Worm (Caenorhabditis elegans) whole organism, young adult: ENCODE results near the gene B0244.15.

Source experiments
- B0019.2 ChIP-seq: fragments of 200-800 bp; sonication (Bioruptor generic); conservative IDR thresholded peaks from 2 replicates; pipeline ENCODE4 v1.3.6; 2022; ENCODE audit warnings: missing genetic modification reagents, missing genetic modification characterization, missing compliant biosample characterization
- B0035.1 ChIP-seq: sonication (generic microtip); optimal IDR thresholded peaks from 2 replicates; lab custom pipeline; 2016; ENCODE audit warnings: missing genetic modification characterization, mild to moderate bottlenecking, missing compliant biosample characterization, missing genotype, missing genetic modification reagents
- B0261.1 ChIP-seq: sonication (generic microtip); optimal IDR thresholded peaks from 2 replicates; lab custom pipeline; 2016; ENCODE audit warnings: mild to moderate bottlenecking, missing genetic modification characterization, moderate library complexity, missing compliant biosample characterization
- D2030.7 ChIP-seq: fragments of 200-800 bp; sonication (Bioruptor generic); IDR thresholded peaks from 2 replicates; pipeline ENCODE4 v1.3.6; 2022; ENCODE audit warnings: missing genetic modification reagents, missing genetic modification characterization, missing compliant biosample characterization
- F33H1.4 ChIP-seq: fragments of 200-800 bp; sonication (Bioruptor generic); IDR thresholded peaks from 2 replicates; pipeline ENCODE4 v1.3.6; 2022; ENCODE audit warnings: missing genetic modification reagents, missing genetic modification characterization, missing compliant biosample characterization
- F37B4.10 ChIP-seq: fragments of 200-800 bp; sonication (Bioruptor generic); IDR thresholded peaks from 2 replicates; pipeline ENCODE4 v1.3.6; 2022; ENCODE audit warnings: missing genetic modification characterization, missing compliant biosample characterization
- F39B2.1 ChIP-seq: fragments of 200-800 bp; sonication (Bioruptor generic); IDR thresholded peaks from 2 replicates; pipeline ENCODE4 v1.3.6; 2022; ENCODE audit warnings: missing genetic modification reagents, missing genetic modification characterization, missing compliant biosample characterization
- F49E8.2 ChIP-seq: sonication (generic microtip); optimal IDR thresholded peaks from 3 replicates; lab custom pipeline; 2017; ENCODE audit warnings: missing genetic modification characterization, mild to moderate bottlenecking, missing compliant biosample characterization, antibody characterized with exemption, moderate library complexity; ENCODE audit not compliant: insufficient read depth
- F55B11.4 ChIP-seq: sonication (generic microtip); optimal IDR thresholded peaks from 2 replicates; lab custom pipeline; 2016; ENCODE audit warnings: missing compliant biosample characterization, missing genetic modification characterization, borderline replicate concordance; ENCODE audit not compliant: insufficient read depth
- F57C9.4 ChIP-seq: sonication (generic microtip); optimal IDR thresholded peaks from 2 replicates; lab custom pipeline; 2017; ENCODE audit warnings: mild to moderate bottlenecking, missing genetic modification characterization, missing compliant biosample characterization
- Y79H2A.3 ChIP-seq: fragments of 200-800 bp; sonication (Bioruptor generic); conservative IDR thresholded peaks from 2 replicates; pipeline ENCODE4 v1.3.6; 2022; ENCODE audit warnings: missing genetic modification reagents, missing genetic modification characterization, missing compliant biosample characterization
- akir-1 ChIP-seq: fragments of 200-800 bp; sonication (Bioruptor generic); optimal IDR thresholded peaks from 2 replicates; lab custom pipeline; 2018; ENCODE audit warnings: mild to moderate bottlenecking, missing genetic modification characterization, moderate library complexity, missing compliant biosample characterization
- aptf-2 ChIP-seq: fragments of 200-800 bp; sonication (Bioruptor generic); conservative IDR thresholded peaks from 2 replicates; pipeline ENCODE4 v1.3.6; 2022; ENCODE audit warnings: missing genetic modification reagents, missing genetic modification characterization, missing compliant biosample characterization
- attf-3 ChIP-seq: fragments of 200-800 bp; sonication (Bioruptor generic); conservative IDR thresholded peaks from 2 replicates; pipeline ENCODE4 v1.3.6; 2022; ENCODE audit warnings: missing genetic modification reagents, missing genetic modification characterization, missing compliant biosample characterization
- bed-1 ChIP-seq: fragments of 200-800 bp; sonication (Bioruptor generic); IDR thresholded peaks from 2 replicates; pipeline ENCODE4 v1.3.6; 2022; ENCODE audit warnings: missing genetic modification reagents, missing genetic modification characterization, missing compliant biosample characterization
- cebp-1 ChIP-seq, 2 experiments: fragments of 200-800 bp in 1 of 2; sonication (Bioruptor generic) in 1 of 2; sonication (generic microtip) in 1 of 2; IDR thresholded peaks in 1 of 2; optimal IDR thresholded peaks in 1 of 2; 2 replicates each; pipeline versions ENCODE4 v1.3.6 to Lab custom; 2017 to 2022; ENCODE audit warnings: missing compliant biosample characterization in 2 of 2, missing genetic modification characterization in 2 of 2, mild to moderate bottlenecking in 1 of 2, missing genetic modification reagents in 1 of 2, moderate library complexity in 1 of 2
- cebp-2 ChIP-seq: fragments of 200-800 bp; sonication (Bioruptor generic); IDR thresholded peaks from 2 replicates; pipeline ENCODE4 v1.3.6; 2022; ENCODE audit warnings: missing genetic modification characterization, missing compliant biosample characterization
- ceh-79 ChIP-seq: sonication (generic microtip); optimal IDR thresholded peaks from 2 replicates; lab custom pipeline; 2017; ENCODE audit warnings: mild to moderate bottlenecking, missing genetic modification characterization, missing compliant biosample characterization
- ceh-91 ChIP-seq: fragments of 200-800 bp; sonication (Bioruptor generic); IDR thresholded peaks from 2 replicates; pipeline ENCODE4 v1.3.6; 2022; ENCODE audit warnings: missing genetic modification reagents, missing genetic modification characterization, missing compliant biosample characterization
- dox-1 ChIP-seq: fragments of 200-800 bp; sonication (Bioruptor generic); IDR thresholded peaks from 2 replicates; pipeline ENCODE4 v1.3.6; 2022; ENCODE audit warnings: missing genetic modification reagents, missing genetic modification characterization, missing compliant biosample characterization
- dpl-1 ChIP-seq: fragments of 150-350 bp; optimal IDR thresholded peaks from 2 replicates; lab custom pipeline; 2014; ENCODE audit warnings: missing biosample characterization, missing genetic modification reagents, missing genetic modification characterization
- egl-44 ChIP-seq: fragments of 200-800 bp; sonication (Bioruptor generic); IDR thresholded peaks from 2 replicates; pipeline ENCODE4 v1.3.6; 2022; ENCODE audit warnings: missing genetic modification reagents, missing genetic modification characterization, missing compliant biosample characterization
- him-1 ChIP-seq: sonication (generic microtip); optimal IDR thresholded peaks from 2 replicates; lab custom pipeline; 2016; ENCODE audit warnings: missing genotype, missing genetic modification reagents, missing genetic modification characterization, missing compliant biosample characterization
- hmg-1.2 ChIP-seq: fragments of 200-800 bp; sonication (Bioruptor generic); IDR thresholded peaks from 2 replicates; pipeline ENCODE4 v1.3.6; 2022; ENCODE audit warnings: missing genetic modification reagents, missing genetic modification characterization, missing compliant biosample characterization
- hsf-1 ChIP-seq: fragments of 200-800 bp; sonication (Bioruptor generic); IDR thresholded peaks from 2 replicates; pipeline ENCODE4 v1.3.6; 2022; ENCODE audit warnings: missing genetic modification reagents, missing genetic modification characterization, missing compliant biosample characterization
- lin-26 ChIP-seq: fragments of 200-800 bp; sonication (Bioruptor generic); IDR thresholded peaks from 2 replicates; pipeline ENCODE4 v1.3.6; 2022; ENCODE audit warnings: missing genetic modification reagents, missing genetic modification characterization, missing compliant biosample characterization
- lin-54 ChIP-seq: fragments of 200-800 bp; sonication (Bioruptor generic); optimal IDR thresholded peaks from 2 replicates; lab custom pipeline; 2018; ENCODE audit warnings: mild to moderate bottlenecking, missing genetic modification characterization, missing compliant biosample characterization
- lsl-1 ChIP-seq: fragments of 200-800 bp; sonication (Bioruptor generic); optimal IDR thresholded peaks from 2 replicates; lab custom pipeline; 2018; ENCODE audit warnings: mild to moderate bottlenecking, missing genetic modification characterization, moderate library complexity, missing compliant biosample characterization
- madf-3 ChIP-seq: fragments of 200-800 bp; sonication (Bioruptor generic); IDR thresholded peaks from 2 replicates; pipeline ENCODE4 v1.3.6; 2022; ENCODE audit warnings: missing genetic modification reagents, missing genetic modification characterization, missing compliant biosample characterization
- madf-6 ChIP-seq: fragments of 200-800 bp; sonication (Bioruptor generic); IDR thresholded peaks from 2 replicates; pipeline ENCODE4 v1.3.6; 2022; ENCODE audit warnings: missing genetic modification reagents, missing genetic modification characterization, missing compliant biosample characterization
- nfya-2 ChIP-seq: fragments of 200-800 bp; sonication (Bioruptor generic); IDR thresholded peaks from 2 replicates; pipeline ENCODE4 v1.3.6; 2022; ENCODE audit warnings: missing genetic modification reagents, missing genetic modification characterization, missing compliant biosample characterization
- nhr-80 ChIP-seq: sonication (generic microtip); optimal IDR thresholded peaks from 2 replicates; lab custom pipeline; 2016; ENCODE audit warnings: missing genetic modification characterization, missing compliant biosample characterization
- nhr-90 ChIP-seq: sonication (generic microtip); optimal IDR thresholded peaks from 2 replicates; lab custom pipeline; 2016; ENCODE audit warnings: missing genotype, mild to moderate bottlenecking, missing genetic modification characterization, missing compliant biosample characterization
- pha-4 ChIP-seq: fragments of 150-350 bp; sonication (generic microtip); optimal IDR thresholded peaks from 2 replicates; lab custom pipeline; 2014; ENCODE audit warnings: missing biosample characterization, missing genetic modification reagents, missing genetic modification characterization
- rpc-1 ChIP-seq, 2 experiments: fragments of 150-350 bp in 1 of 2; sonication (generic microtip) in 1 of 2; optimal IDR thresholded peaks; 2 replicates each; lab custom pipeline; 2014 to 2018; ENCODE audit warnings: missing biosample characterization in 1 of 2, missing genetic modification characterization in 1 of 2, missing genetic modification reagents in 1 of 2, missing genotype in 1 of 2
- snpc-1.3 ChIP-seq: sonication (generic microtip); optimal IDR thresholded peaks from 2 replicates; lab custom pipeline; 2017; ENCODE audit warnings: missing genetic modification characterization, mild to moderate bottlenecking, missing compliant biosample characterization, antibody characterized with exemption, moderate library complexity, missing genotype, missing genetic modification reagents; ENCODE audit not compliant: insufficient read depth
- tbp1 ChIP-seq: fragments of 200-800 bp; sonication (Bioruptor generic); optimal IDR thresholded peaks from 2 replicates; lab custom pipeline; 2018; ENCODE audit warnings: mild to moderate bottlenecking, missing genetic modification characterization, missing compliant biosample characterization
- unc-62 ChIP-seq: fragments of 150-350 bp; optimal IDR thresholded peaks from 2 replicates; lab custom pipeline; 2014; ENCODE audit warnings: missing biosample characterization, missing genetic modification reagents, missing genetic modification characterization
- zfh-2 ChIP-seq: fragments of 200-800 bp; sonication (Bioruptor generic); conservative IDR thresholded peaks from 2 replicates; pipeline ENCODE4 v1.3.6; 2022; ENCODE audit warnings: missing genetic modification reagents, missing genetic modification characterization, missing compliant biosample characterization
- ztf-18 ChIP-seq: sonication (generic microtip); optimal IDR thresholded peaks from 2 replicates; lab custom pipeline; 2016; ENCODE audit warnings: missing genotype, mild to moderate bottlenecking, missing genetic modification characterization, missing compliant biosample characterization
- ztf-25 ChIP-seq: fragments of 200-800 bp; sonication (Bioruptor generic); IDR thresholded peaks from 2 replicates; pipeline ENCODE4 v1.3.6; 2022; ENCODE audit warnings: missing genetic modification reagents, missing genetic modification characterization, missing compliant biosample characterization

The B0244.15 gene

DNA sequence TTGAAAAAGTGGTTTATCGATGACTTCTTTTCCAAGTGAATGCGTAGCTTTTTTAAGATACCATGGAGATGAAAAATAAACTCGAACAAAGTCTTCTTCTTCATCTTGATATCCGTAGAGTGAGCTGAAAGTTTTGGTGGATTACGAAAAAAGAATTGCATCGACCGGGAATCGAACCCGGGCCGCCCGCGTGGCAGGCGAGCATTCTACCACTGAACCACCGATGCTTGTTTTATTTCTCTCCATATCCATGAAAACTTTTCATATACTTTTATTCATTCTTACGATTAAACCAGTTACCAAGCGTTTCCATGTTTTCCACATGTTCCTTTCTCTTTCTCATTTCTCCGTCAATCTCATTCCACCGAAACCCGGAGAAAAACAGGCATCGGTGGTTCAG, 38.9 kb downstream of the B0244.15 start:
- TF ChIP-seq F49E8.2 (tag; lab: Kevin White, UChicago) = peak; percentile 38
- peak; percentile 18 for TF ChIP-seq lsl-1
- TF ChIP-seq hsf-1 (GFP tag; lab: Robert Waterston, UW) = peak; percentile 32; the same call in 1 of the 2 replicates
- TF ChIP-seq attf-3 = 0 out of 2 replicates have a peak, but pooled peaks have one; percentile 60
- TF ChIP-seq him-1 (tag; lab: Kevin White, UChicago) = peak; percentile 13
- TF ChIP-seq B0261.1 (tag; lab: Kevin White, UChicago) = peak; percentile 62
- 0 out of 2 replicates have a peak, but pooled peaks have one; percentile 22 for TF ChIP-seq F33H1.4
- TF ChIP-seq F55B11.4 (tag; lab: Kevin White, UChicago) = no peak
- peak; percentile 28; the same call in 1 of the 2 replicates for TF ChIP-seq hmg-1.2 (GFP tag; lab: Robert Waterston, UW)
- peak; percentile 38; the same call in 1 of the 2 replicates for TF ChIP-seq D2030.7 (GFP tag; lab: Robert Waterston, UW)
- 0 out of 2 replicates have a peak, but pooled peaks have one; percentile 14 for TF ChIP-seq zfh-2 (GFP tag; lab: Robert Waterston, UW)
- TF ChIP-seq ceh-79 = no peak
- peak; percentile 28 for TF ChIP-seq ztf-18 (tag; lab: Kevin White, UChicago)
- TF ChIP-seq tbp1 (GFP tag; lab: Kevin White, UChicago) = peak; percentile 85
- no peak for TF ChIP-seq akir-1 (GFP tag; lab: Kevin White, UChicago)
- TF ChIP-seq rpc-1 (optimal IDR thresholded peaks at IDR 0.05; lab: Kevin White, UChicago) = peak; percentile 60
- TF ChIP-seq rpc-1 (tag; optimal IDR thresholded peaks at IDR 0.05; lab: Kevin White, UChicago) = peak; percentile 81
- 0 out of 2 replicates have a peak, but pooled peaks have one; percentile 62 for TF ChIP-seq ztf-25
- peak; percentile 18 for TF ChIP-seq nhr-90 (tag; lab: Kevin White, UChicago)
- TF ChIP-seq dpl-1 = no peak
- peak; percentile 26; the same call in 1 of the 2 replicates for TF ChIP-seq ceh-91 (GFP tag; lab: Robert Waterston, UW)
- peak; percentile 61; the same call in 1 of the 2 replicates for TF ChIP-seq lin-26 (GFP tag; lab: Robert Waterston, UW)
- TF ChIP-seq nhr-80 (tag; lab: Kevin White, UChicago) = no peak
- peak; percentile 46; the same call in 1 of the 2 replicates for TF ChIP-seq madf-6 (GFP tag; lab: Robert Waterston, UW)
- peak; percentile 3 for TF ChIP-seq lin-54 (GFP tag; lab: Kevin White, UChicago)

DNA sequence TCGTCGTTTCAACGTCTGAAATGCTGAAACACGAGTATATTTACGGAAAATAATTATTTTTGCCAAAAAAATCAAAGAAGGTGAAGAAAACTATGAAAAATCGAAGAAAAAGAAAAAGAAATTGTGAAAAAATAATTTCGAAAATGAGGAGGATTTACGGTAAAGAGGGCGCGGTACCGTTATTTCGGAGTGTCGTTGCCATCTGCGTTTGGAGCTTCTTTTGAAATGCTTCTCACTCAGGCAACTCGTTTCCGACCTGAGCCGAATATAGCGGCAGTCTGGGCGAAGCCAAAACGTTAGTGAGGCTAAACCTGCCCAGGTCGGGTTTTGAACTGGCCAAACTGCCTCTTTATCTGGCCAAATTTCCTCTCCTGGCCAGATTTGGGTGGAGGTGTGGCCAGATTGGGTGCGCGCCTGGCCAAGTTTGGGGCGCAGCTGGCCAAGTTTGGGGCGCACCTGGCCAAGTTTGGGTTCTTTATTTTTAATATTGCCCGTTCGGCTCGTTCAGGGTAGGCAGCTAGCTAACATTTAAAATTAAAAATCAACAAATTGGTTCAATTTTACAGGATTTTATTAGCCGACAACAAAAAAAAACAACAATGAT, 40.7 kb downstream of the B0244.15 start:
- TF ChIP-seq madf-3 (GFP tag; lab: Robert Waterston, UW) = 0 out of 2 replicates have a peak, but pooled peaks have one; percentile 27
- TF ChIP-seq attf-3 = peak; percentile 81
- TF ChIP-seq Y79H2A.3 = 0 out of 2 replicates have a peak, but pooled peaks have one; percentile 14
- TF ChIP-seq dox-1 (GFP tag; lab: Robert Waterston, UW) = peak; percentile 32; the same call in 1 of the 2 replicates
- TF ChIP-seq bed-1 (GFP tag; lab: Robert Waterston, UW) = 0 out of 2 replicates have a peak, but pooled peaks have one; percentile 52
- TF ChIP-seq zfh-2 (GFP tag; lab: Robert Waterston, UW) = peak; percentile 53; the same call in 1 of the 2 replicates
- TF ChIP-seq, all 124 proteins: peak for 6; not testable (repeated sequence) for 118

DNA sequence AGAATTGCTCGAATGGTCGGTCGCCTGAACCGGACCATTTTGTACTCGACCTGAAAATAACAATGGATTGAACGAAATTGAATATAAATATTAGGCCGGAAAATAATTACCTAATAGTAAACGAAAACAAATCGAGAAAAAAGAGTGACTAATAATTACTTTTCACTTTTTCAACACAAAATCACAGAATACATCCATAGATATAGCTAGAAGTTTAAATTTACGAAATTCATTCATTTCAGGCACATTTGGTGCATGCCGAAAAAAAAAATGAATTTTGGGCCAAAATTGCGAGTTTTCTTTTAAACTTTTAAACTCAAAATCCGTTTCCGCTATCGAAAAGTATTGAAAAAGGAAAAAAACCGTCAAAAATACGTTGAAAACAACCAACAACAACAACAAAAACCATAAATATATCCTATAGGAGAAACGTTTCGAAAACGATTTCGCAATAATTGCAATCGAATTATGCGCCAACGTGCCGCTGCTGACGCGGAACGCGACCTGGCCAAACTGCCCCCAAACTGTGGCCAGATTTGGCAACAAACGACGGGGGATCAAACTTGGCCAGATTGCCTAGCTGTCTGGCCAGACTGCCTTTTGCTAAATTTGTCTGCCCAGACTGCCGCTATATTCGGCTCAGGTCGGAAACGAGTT, 42.2 kb downstream of the B0244.15 start, which contains the start of gene Y37B11A.3:
Gene Y37B11A.3 (minus strand): TSS at position 51 of the 657 bp plus-strand sequence.
- TF ChIP-seq snpc-1.3 (no peak), B0035.1 (tag; lab: Kevin White, UChicago) (no peak), unc-62 (no peak), F39B2.1 (GFP tag; lab: Robert Waterston, UW) (no peak), F49E8.2 (tag; lab: Kevin White, UChicago) (no peak), F37B4.10 (GFP tag; lab: Robert Waterston, UW) (no peak), aptf-2 (GFP tag; lab: Robert Waterston, UW) (no peak), F57C9.4 (no peak), nfya-2 (GFP tag; lab: Robert Waterston, UW) (no peak), madf-3 (GFP tag; lab: Robert Waterston, UW) (no peak), nhr-90 (tag; lab: Kevin White, UChicago) (no peak), egl-44 (GFP tag; lab: Robert Waterston, UW) (no peak), pha-4 (tag; lab: Kevin White, UChicago) (no peak), B0019.2 (GFP tag; lab: Robert Waterston, UW) (no peak), cebp-2 (GFP tag; lab: Robert Waterston, UW) (no peak), cebp-1 (GFP tag; IDR thresholded peaks at IDR 0.05; lab: Robert Waterston, UW) (peak; percentile 100), cebp-1 (tag; optimal IDR thresholded peaks at IDR 0.05; lab: Kevin White, UChicago) (peak; percentile 100), ztf-18 (tag; lab: Kevin White, UChicago) (peak; percentile 93)
